Fruit fly (Drosophila melanogaster): ENCODE measurements around the gene CG2444.

DNA sequence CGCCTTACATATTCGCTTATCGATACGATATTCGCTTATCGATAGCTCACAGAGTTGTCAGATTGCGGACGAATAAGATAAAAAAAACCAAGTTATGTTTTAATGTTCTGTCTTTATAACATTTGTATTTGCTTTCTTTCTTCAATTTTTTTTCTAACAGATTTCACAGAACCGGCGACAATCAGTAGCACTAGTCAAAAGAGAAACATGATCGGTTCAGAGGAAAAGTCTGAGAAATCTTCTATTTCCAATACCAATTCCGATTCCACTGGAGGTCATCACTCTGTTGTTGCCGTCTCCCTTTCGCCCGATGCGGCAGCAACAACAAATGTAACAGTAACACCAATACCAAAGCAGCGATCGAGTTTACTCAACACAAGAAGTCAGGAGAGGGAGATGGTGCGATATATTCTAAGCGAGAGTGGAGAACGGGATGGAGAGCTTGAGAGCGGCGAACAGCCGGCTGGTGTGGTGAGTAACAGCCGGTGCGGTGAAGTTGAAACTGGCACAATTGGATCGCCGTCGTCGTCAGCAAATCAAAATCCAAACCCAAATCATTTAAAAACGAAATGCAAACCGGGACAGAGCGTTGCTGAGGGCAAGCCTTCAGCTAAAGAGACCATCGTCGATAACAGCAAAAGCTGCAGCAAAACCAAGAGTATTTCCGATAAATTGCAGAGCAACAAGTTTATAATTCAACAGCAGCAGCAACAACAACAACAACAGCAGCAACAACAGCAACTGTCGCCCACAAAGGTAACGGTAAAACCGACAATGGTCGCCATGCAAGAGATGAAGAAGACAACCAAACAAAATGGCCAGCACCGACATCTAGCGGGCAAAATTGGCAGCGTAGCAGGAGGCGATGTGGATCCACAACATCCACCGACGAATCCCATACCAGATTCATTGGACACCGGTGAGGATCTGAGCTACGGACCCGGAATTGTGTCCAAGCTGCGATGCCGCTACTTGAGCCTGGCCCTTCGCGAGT is 23.2 kb downstream of the CG2444 start:
- peak; percentile 45 for TF ChIP-seq Lpt (GFP tag; optimal IDR thresholded peaks at IDR 0.05)
- peak; percentile 58 for TF ChIP-seq CG3919 (GFP tag; optimal IDR thresholded peaks at IDR 0.05)
- peak; percentile 28 for TF ChIP-seq Blimp-1 (GFP tag; optimal IDR thresholded peaks at IDR 0.05)
